Worm (Caenorhabditis elegans) whole organism, dauer: ENCODE results near the gene suca-1.

Experiments
- unc-62 ChIP-seq: sonication (generic microtip); optimal IDR thresholded peaks from 2 replicates; lab custom pipeline; 2017; ENCODE audit warnings: missing biosample characterization, missing genetic modification reagents, missing genetic modification characterization

suca-1 gene

ce11 chrX:10861673-10862072 lies 38.2 kb downstream of the suca-1 start:
- TF ChIP-seq unc-62 (GFP tag; lab: Kevin White, UChicago), result no peak

DNA sequence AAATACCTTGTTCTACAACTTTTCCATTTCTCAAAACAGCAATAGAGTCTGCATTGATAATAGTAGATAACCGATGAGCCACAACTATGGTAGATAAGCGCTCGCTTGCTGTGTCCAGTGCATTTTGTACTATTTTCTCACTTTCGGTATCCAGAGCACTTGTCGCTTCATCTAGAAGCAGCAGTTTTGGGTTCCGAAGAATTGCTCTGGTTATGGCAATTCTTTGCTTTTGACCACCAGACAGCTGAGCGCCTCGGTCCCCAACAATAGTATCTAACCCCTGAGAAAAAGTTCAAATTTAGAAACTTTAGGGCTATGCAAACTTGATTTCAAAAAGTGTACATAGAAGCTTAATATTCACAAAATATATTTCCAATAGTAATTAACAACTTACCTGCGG lies 40.3 kb downstream of the suca-1 start:
- TF ChIP-seq unc-62 (GFP tag; lab: Kevin White, UChicago), result no peak

DNA sequence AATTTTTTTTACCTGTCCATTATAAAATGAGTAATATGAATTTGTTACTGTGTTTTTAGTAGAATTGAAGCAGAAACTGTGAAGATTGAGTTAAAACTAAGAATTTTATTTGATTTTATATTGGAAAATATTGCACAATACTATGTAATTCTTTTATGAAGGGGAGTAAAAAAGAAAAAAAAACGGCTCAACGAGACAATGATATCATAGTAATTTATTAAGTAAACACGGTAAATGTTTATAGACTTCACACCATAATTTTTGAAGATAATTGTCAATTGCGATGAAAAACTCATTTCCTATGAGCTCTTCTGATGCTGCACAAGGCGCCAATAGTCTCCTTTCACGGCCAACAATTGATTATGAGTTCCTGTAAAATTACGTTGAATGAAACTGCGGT lies 40.7 kb downstream of the suca-1 start, which contains the start of gene pgp-5:
Gene pgp-5 (minus strand): TSS at position 87 of the 400 bp plus-strand sequence.
- no peak for TF ChIP-seq unc-62 (GFP tag; lab: Kevin White, UChicago)

- TF ChIP-seq unc-62 (GFP tag; lab: Kevin White, UChicago), result no peak
Measured at ce11 chrX:10853271-10853670, 46.6 kb downstream of the suca-1 start.

ce11 chrX:10851735-10852134 lies 48.2 kb downstream of the suca-1 start:
- TF ChIP-seq unc-62 (GFP tag; lab: Kevin White, UChicago), result no peak

ce11 chrX:10851202-10851601 lies 48.7 kb downstream of the suca-1 start:
- TF ChIP-seq unc-62 (GFP tag; lab: Kevin White, UChicago), result no peak
